Fruit fly (Drosophila melanogaster) whole organism, prepupa: Measurements from ENCODE around the gene CG11382.

Experiments
- Blimp-1 ChIP-seq: fragments of 200-800 bp; sonication (Bioruptor generic); optimal IDR thresholded peaks from 3 replicates; lab custom pipeline; 2017; ENCODE audit warnings: missing biosample characterization, missing genetic modification characterization, mild to moderate bottlenecking, moderate library complexity, missing genetic modification reagents
- CG10631 ChIP-seq: fragments of 200-800 bp; sonication (Bioruptor generic); optimal IDR thresholded peaks from 2 replicates; lab custom pipeline; 2016; ENCODE audit warnings: missing biosample characterization, missing genetic modification characterization
- CG10669 ChIP-seq: fragments of 200-800 bp; sonication (Bioruptor generic); optimal IDR thresholded peaks from 3 replicates; lab custom pipeline; 2018; ENCODE audit warnings: missing biosample characterization, mild to moderate bottlenecking, missing genetic modification characterization, moderate library complexity
- CG11294 ChIP-seq: fragments of 200-800 bp; sonication (Bioruptor generic); IDR thresholded peaks from 2 replicates; pipeline ENCODE4 v1.3.6; 2022; ENCODE audit warnings: missing biosample characterization, missing genetic modification characterization
- CG11762 ChIP-seq: fragments of 200-800 bp; sonication (Bioruptor generic); optimal IDR thresholded peaks from 3 replicates; lab custom pipeline; 2016; ENCODE audit warnings: missing biosample characterization, missing genetic modification characterization; ENCODE audit not compliant: insufficient read depth
- CG15336 ChIP-seq: fragments of 200-800 bp; sonication (Bioruptor generic); IDR thresholded peaks from 2 replicates; pipeline ENCODE4 v1.3.6; 2022; ENCODE audit warnings: missing biosample characterization, missing genetic modification characterization
- CG31627 ChIP-seq: fragments of 200-800 bp; sonication (Bioruptor generic); optimal IDR thresholded peaks from 3 replicates; lab custom pipeline; 2016; ENCODE audit warnings: missing biosample characterization, missing genetic modification characterization
- CG32006 ChIP-seq: fragments of 200-800 bp; sonication (Bioruptor generic); optimal IDR thresholded peaks from 3 replicates; lab custom pipeline; 2017; ENCODE audit warnings: missing biosample characterization, mild to moderate bottlenecking, missing genetic modification characterization
- CG34406 ChIP-seq: fragments of 200-800 bp; sonication (Bioruptor generic); optimal IDR thresholded peaks from 3 replicates; lab custom pipeline; 2016; ENCODE audit warnings: missing biosample characterization, missing genetic modification characterization
- CG3919 ChIP-seq: fragments of 200-800 bp; sonication (Bioruptor generic); optimal IDR thresholded peaks from 3 replicates; lab custom pipeline; 2016; ENCODE audit warnings: missing biosample characterization, missing genetic modification characterization
- CG4318 ChIP-seq: fragments of 200-800 bp; sonication (Bioruptor generic); optimal IDR thresholded peaks from 3 replicates; lab custom pipeline; 2017; ENCODE audit warnings: missing biosample characterization, mild to moderate bottlenecking, missing genetic modification characterization
- CG6163 ChIP-seq: fragments of 200-800 bp; sonication (Bioruptor generic); IDR thresholded peaks from 3 replicates; pipeline ENCODE4 v1.3.6; 2022; ENCODE audit warnings: missing biosample characterization, missing genetic modification characterization
- CG6276 ChIP-seq: fragments of 200-800 bp; sonication (Bioruptor generic); optimal IDR thresholded peaks from 2 replicates; lab custom pipeline; 2017; ENCODE audit warnings: missing biosample characterization, mild to moderate bottlenecking, missing genetic modification characterization
- CG6792 ChIP-seq: fragments of 200-800 bp; sonication (Bioruptor generic); optimal IDR thresholded peaks from 3 replicates; lab custom pipeline; 2016; ENCODE audit warnings: missing biosample characterization, missing genetic modification characterization
- CG6808 ChIP-seq: fragments of 200-800 bp; sonication (Bioruptor generic); optimal IDR thresholded peaks from 3 replicates; lab custom pipeline; 2017; ENCODE audit warnings: missing biosample characterization, missing genetic modification characterization, mild to moderate bottlenecking, moderate library complexity, missing genetic modification reagents
- CG6854 ChIP-seq: fragments of 200-800 bp; sonication (Bioruptor generic); optimal IDR thresholded peaks from 2 replicates; lab custom pipeline; 2017; ENCODE audit warnings: missing biosample characterization, mild to moderate bottlenecking, missing genetic modification characterization
- CG8119 ChIP-seq: fragments of 200-800 bp; sonication (Bioruptor generic); IDR thresholded peaks from 3 replicates; pipeline ENCODE4 v1.3.6; 2022; ENCODE audit warnings: missing biosample characterization, missing genetic modification characterization
- CG8319 ChIP-seq: fragments of 200-800 bp; sonication (Bioruptor generic); optimal IDR thresholded peaks from 3 replicates; lab custom pipeline; 2016; ENCODE audit warnings: missing biosample characterization, missing genetic modification characterization
- CG8632 ChIP-seq: fragments of 200-800 bp; sonication (Bioruptor generic); optimal IDR thresholded peaks from 3 replicates; lab custom pipeline; 2016; ENCODE audit warnings: missing biosample characterization, missing genetic modification characterization
- CG9139 ChIP-seq: fragments of 200-800 bp; sonication (Bioruptor generic); optimal IDR thresholded peaks from 3 replicates; lab custom pipeline; 2017; ENCODE audit warnings: missing biosample characterization, mild to moderate bottlenecking, missing genetic modification characterization
- Eip75B ChIP-seq: fragments of 200-800 bp; sonication (Bioruptor generic); optimal IDR thresholded peaks from 3 replicates; lab custom pipeline; 2016; ENCODE audit warnings: missing biosample characterization, missing genetic modification characterization
- Eip78C ChIP-seq: fragments of 200-800 bp; sonication (Bioruptor generic); peaks from one replicate; lab custom pipeline; 2016; ENCODE audit warnings: missing biosample characterization, missing genetic modification characterization
- Gug ChIP-seq: fragments of 200-800 bp; sonication (Bioruptor generic); IDR thresholded peaks from 2 replicates; pipeline ENCODE4 v1.3.6; 2022; ENCODE audit warnings: missing biosample characterization, missing genetic modification characterization
- Hr4 ChIP-seq: fragments of 200-800 bp; sonication (Bioruptor generic); optimal IDR thresholded peaks from 3 replicates; lab custom pipeline; 2016; ENCODE audit warnings: missing biosample characterization, missing genetic modification characterization
- Met ChIP-seq: fragments of 200-800 bp; sonication (Bioruptor generic); optimal IDR thresholded peaks from 3 replicates; lab custom pipeline; 2016; ENCODE audit warnings: missing biosample characterization, missing genetic modification characterization
- OdsH ChIP-seq: fragments of 200-800 bp; sonication (Bioruptor generic); optimal IDR thresholded peaks from 3 replicates; lab custom pipeline; 2016; ENCODE audit warnings: missing biosample characterization, missing genetic modification characterization
- Sox102F ChIP-seq: fragments of 200-800 bp; sonication (Bioruptor generic); optimal IDR thresholded peaks from 2 replicates; lab custom pipeline; 2016; ENCODE audit warnings: missing biosample characterization, mild to moderate bottlenecking, missing genetic modification characterization
- Sox14 ChIP-seq: fragments of 200-800 bp; sonication (Bioruptor generic); optimal IDR thresholded peaks from 3 replicates; lab custom pipeline; 2016; ENCODE audit warnings: missing biosample characterization, missing genetic modification characterization
- Sox15 ChIP-seq: fragments of 200-800 bp; sonication (Bioruptor generic); optimal IDR thresholded peaks from 3 replicates; lab custom pipeline; 2016; ENCODE audit warnings: missing biosample characterization, missing genetic modification characterization
- achi ChIP-seq: fragments of 200-800 bp; sonication (Bioruptor generic); optimal IDR thresholded peaks from 3 replicates; lab custom pipeline; 2016; ENCODE audit warnings: missing biosample characterization, missing genetic modification characterization
- acj6 ChIP-seq: fragments of 200-800 bp; sonication (Bioruptor generic); optimal IDR thresholded peaks from 3 replicates; lab custom pipeline; 2016; ENCODE audit warnings: missing biosample characterization, missing genetic modification characterization
- dac ChIP-seq: fragments of 200-800 bp; sonication (Bioruptor generic); optimal IDR thresholded peaks from 2 replicates; lab custom pipeline; 2017; ENCODE audit warnings: missing biosample characterization, mild to moderate bottlenecking, missing genetic modification characterization
- eg ChIP-seq: fragments of 200-800 bp; sonication (Bioruptor generic); IDR thresholded peaks from 3 replicates; pipeline ENCODE4 v1.3.6; 2022; ENCODE audit warnings: missing biosample characterization, missing genetic modification characterization
- esn ChIP-seq: fragments of 200-800 bp; sonication (Bioruptor generic); optimal IDR thresholded peaks from 2 replicates; lab custom pipeline; 2016; ENCODE audit warnings: missing biosample characterization, mild to moderate bottlenecking, missing genetic modification characterization, moderate library complexity
- fd59A ChIP-seq: fragments of 200-800 bp; sonication (Bioruptor generic); optimal IDR thresholded peaks from 2 replicates; lab custom pipeline; 2017; ENCODE audit warnings: missing biosample characterization, mild to moderate bottlenecking, missing genetic modification characterization, missing genetic modification reagents
- lz ChIP-seq: fragments of 200-800 bp; sonication (Bioruptor generic); optimal IDR thresholded peaks from 3 replicates; lab custom pipeline; 2016; ENCODE audit warnings: missing biosample characterization, missing genetic modification characterization
- net ChIP-seq: fragments of 200-800 bp; sonication (Bioruptor generic); optimal IDR thresholded peaks from 3 replicates; lab custom pipeline; 2016; ENCODE audit warnings: missing biosample characterization, missing genetic modification characterization
- salr ChIP-seq, 2 experiments: fragments of 200-800 bp; sonication (Bioruptor generic); optimal IDR thresholded peaks; 3 replicates each; lab custom pipeline; 2016 to 2018; ENCODE audit warnings: missing biosample characterization in 2 of 2, missing genetic modification characterization in 2 of 2, mild to moderate bottlenecking in 1 of 2
- spab ChIP-seq: fragments of 200-800 bp; sonication (Bioruptor generic); optimal IDR thresholded peaks from 2 replicates; lab custom pipeline; 2017; ENCODE audit warnings: missing biosample characterization, mild to moderate bottlenecking, missing genetic modification characterization, missing genetic modification reagents
- ss ChIP-seq, 2 experiments: fragments of 200-800 bp; sonication (Bioruptor generic); optimal IDR thresholded peaks; 2 replicates in 1 of 2; 3 replicates in 1 of 2; lab custom pipeline; 2017 to 2018; ENCODE audit warnings: mild to moderate bottlenecking in 2 of 2, missing biosample characterization in 2 of 2, missing genetic modification characterization in 2 of 2, moderate library complexity in 1 of 2
- svp ChIP-seq: fragments of 200-800 bp; sonication (Bioruptor generic); peaks from one replicate; lab custom pipeline; 2016; ENCODE audit warnings: missing biosample characterization, missing genetic modification characterization
- topi ChIP-seq: fragments of 200-800 bp; sonication (Bioruptor generic); optimal IDR thresholded peaks from 3 replicates; lab custom pipeline; 2016; ENCODE audit warnings: missing biosample characterization, missing genetic modification characterization

Gene CG11382

DNA sequence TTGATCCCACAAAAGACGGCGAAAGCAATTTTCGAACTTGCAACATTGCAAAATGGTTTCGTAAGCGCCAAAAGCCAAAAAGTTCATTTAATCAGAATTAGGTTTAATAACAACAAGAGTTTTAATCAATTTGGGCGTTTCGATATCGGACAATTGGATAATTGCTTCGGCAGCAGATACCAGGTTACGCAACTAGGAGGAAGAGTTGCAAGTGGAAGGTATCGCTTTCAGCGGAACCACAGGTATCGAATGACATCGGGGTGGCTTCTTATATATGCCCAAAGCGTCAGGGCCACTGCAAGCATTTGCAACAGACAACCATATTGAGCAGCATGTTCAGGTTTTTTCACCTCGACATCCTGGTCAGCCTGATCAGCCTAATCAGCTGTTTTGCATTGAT lies 3.3 kb upstream of the CG11382 start, which contains the start of gene CG14624:
Gene CG14624 (plus strand): TSS at position 301 of the 400 bp plus-strand sequence.
- no peak for TF ChIP-seq acj6
- no peak for TF ChIP-seq net
- no peak for TF ChIP-seq CG4318
- no peak for TF ChIP-seq Eip75B (GFP tag; lab: Kevin White, UChicago)
- no peak for TF ChIP-seq dac

DNA sequence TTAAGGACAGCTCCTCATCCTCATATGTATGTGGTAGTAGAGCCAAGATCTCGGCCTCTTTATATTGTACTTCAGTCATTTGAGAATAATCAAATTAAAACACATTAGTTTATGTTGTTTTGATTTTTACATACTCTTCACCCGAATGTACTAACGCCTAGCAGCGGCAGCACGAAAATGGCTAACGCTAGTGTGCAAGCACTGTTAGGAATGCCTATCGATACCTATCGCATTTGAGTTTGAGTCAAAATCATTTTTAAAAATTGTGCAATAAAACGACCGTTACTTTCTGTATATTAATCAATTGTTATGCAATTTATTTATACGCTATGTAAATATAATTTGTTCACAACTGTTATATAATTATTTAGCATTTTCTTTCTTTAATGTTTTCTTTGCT lies 5.2 kb downstream of the CG11382 start, which contains the start of gene CG11398:
Gene CG11398 (minus strand): TSS at position 157 of the 400 bp plus-strand sequence.
- TF ChIP-seq net (no peak), Sox14 (GFP tag; lab: Kevin White, UChicago) (peak; percentile 14), CG9139 (no peak), Eip78C (GFP tag; lab: Kevin White, UChicago) (peak; percentile 30), svp (GFP tag; lab: Kevin White, UChicago) (no peak), lz (GFP tag; lab: Kevin White, UChicago) (no peak), CG34406 (no peak), CG6854 (GFP tag; lab: Kevin White, UChicago) (no peak), topi (peak; percentile 7), CG10631 (GFP tag; lab: Kevin White, UChicago) (no peak), CG11762 (GFP tag; lab: Kevin White, UChicago) (no peak), spab (no peak), Blimp-1 (GFP tag; lab: Kevin White, UChicago) (no peak), fd59A (no peak), dac (no peak), esn (GFP tag; lab: Kevin White, UChicago) (no peak), CG8632 (GFP tag; lab: Kevin White, UChicago) (no peak), Hr4 (GFP tag; lab: Kevin White, UChicago) (no peak), CG11294 (GFP tag; lab: Robert Waterston, UW) (no peak), Met (GFP tag; lab: Kevin White, UChicago) (no peak), CG6276 (no peak)
- TF ChIP-seq, all 60 proteins: peak for 3

DNA sequence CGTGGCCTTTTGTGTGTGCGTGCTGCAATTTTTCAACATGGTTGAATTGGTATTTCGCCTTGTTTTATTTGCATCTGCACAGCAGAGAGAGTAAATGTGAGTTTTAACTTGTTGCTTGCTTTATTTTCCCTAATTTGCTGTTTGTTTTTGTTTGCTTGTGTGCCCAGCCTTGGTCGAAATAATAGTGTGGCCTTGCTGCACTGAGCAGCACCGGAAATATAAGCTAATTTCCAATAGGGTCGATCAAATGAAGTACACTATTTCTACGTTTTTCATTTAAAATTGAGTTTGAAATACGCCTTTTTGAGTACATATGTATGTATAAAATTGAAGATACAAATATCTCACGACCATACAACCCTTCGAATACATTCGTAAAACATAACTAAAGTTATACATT lies 6.9 kb downstream of the CG11382 start:
- TF ChIP-seq Sox14 (GFP tag; lab: Kevin White, UChicago) (no peak), eg (GFP tag; lab: Robert Waterston, UW) (peak; percentile 54; the same call in 2 of the 3 replicates)

DNA sequence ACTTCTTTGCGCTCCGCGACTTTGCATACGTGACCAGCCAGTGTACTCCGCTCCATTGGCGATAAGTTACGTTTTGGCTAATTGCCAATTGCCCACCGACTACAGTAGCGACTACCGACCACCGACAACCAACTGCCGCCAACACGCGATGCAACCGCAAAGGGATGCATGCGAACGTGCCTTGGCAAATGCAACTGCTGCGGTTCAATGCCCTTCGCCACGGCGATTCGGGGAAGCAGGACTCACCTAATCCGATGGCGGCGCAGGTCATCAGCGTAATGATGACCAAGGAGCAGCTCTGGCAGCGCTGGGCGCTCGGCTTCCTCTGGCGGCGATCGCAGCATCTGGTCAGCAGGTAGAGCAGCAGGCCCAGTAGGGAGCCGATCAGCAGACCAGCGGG lies 16.1 kb downstream of the CG11382 start:
- TF ChIP-seq Blimp-1 (GFP tag; lab: Kevin White, UChicago) (no peak), ss (GFP tag; optimal IDR thresholded peaks at IDR 0.05; lab: Kevin White, UChicago) (peak in 1 of 2 experiments; percentile 51), Sox102F (GFP tag; lab: Kevin White, UChicago) (no peak), CG11294 (GFP tag; lab: Robert Waterston, UW) (no peak)

DNA sequence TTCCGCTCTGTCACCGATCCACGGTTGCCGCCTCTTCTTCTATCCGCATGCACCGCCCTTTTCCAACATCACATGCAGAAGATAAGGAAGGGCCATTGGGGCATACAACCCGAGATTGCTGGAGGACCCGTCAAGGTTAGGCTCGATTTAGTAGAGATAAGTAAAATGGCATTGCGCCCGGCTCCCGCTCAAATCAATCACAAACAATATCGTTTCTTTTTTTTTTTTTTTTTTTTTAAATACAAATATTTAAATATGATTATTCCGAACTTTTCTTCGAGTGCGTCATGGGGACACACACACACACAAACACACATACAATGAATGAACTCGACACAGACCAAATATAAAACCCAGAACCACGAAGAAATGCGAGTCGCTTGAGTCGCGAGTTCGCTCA lies 19.3 kb downstream of the CG11382 start:
- TF ChIP-seq CG10631 (GFP tag; lab: Kevin White, UChicago): peak; percentile 46
- 0 out of 3 replicates have a peak, but pooled peaks have one; percentile 21 for TF ChIP-seq eg (GFP tag; lab: Robert Waterston, UW)
- TF ChIP-seq CG6276: peak; percentile 4
- TF ChIP-seq salr (GFP tag; optimal IDR thresholded peaks at IDR 0.05; lab: Kevin White, UChicago): peak in 1 of 2 experiments; percentile 23
- peak; percentile 18 for TF ChIP-seq CG34406
- no peak for TF ChIP-seq CG8319
- peak; percentile 36 for TF ChIP-seq achi (GFP tag; lab: Kevin White, UChicago)
- TF ChIP-seq OdsH (GFP tag; lab: Kevin White, UChicago): no peak
- no peak; the same call in 1 of the 2 replicates for TF ChIP-seq Gug (GFP tag; lab: Robert Waterston, UW)
- TF ChIP-seq CG10669 (GFP tag; lab: Kevin White, UChicago): peak; percentile 3
- no peak for TF ChIP-seq CG31627 (GFP tag; lab: Kevin White, UChicago)
- TF ChIP-seq CG6808 (GFP tag; lab: Kevin White, UChicago): no peak
- peak; percentile 1 for TF ChIP-seq CG6792
- TF ChIP-seq Sox15 (GFP tag; lab: Kevin White, UChicago): no peak
- peak; percentile 51 for TF ChIP-seq CG15336 (GFP tag; lab: Robert Waterston, UW)
- peak; percentile 4 for TF ChIP-seq esn (GFP tag; lab: Kevin White, UChicago)
- peak; percentile 98 for TF ChIP-seq svp (GFP tag; lab: Kevin White, UChicago)
- peak; percentile 44; the same call in 1 of the 3 replicates for TF ChIP-seq CG6163
- peak; percentile 8 for TF ChIP-seq net
- peak; percentile 47 for TF ChIP-seq CG32006 (GFP tag; lab: Kevin White, UChicago)
- peak; percentile 12 for TF ChIP-seq Eip78C (GFP tag; lab: Kevin White, UChicago)
- no peak for TF ChIP-seq Hr4 (GFP tag; lab: Kevin White, UChicago)
- TF ChIP-seq CG8119: peak; percentile 58; the same call in 2 of the 3 replicates
- TF ChIP-seq CG3919 (GFP tag; lab: Kevin White, UChicago): peak; percentile 21
- TF ChIP-seq, all 60 proteins: peak for 17
